Worm (Caenorhabditis elegans) whole organism, midembryonic: ENCODE results near the gene mms-19.

Experiments used
- T22C8.4 ChIP-seq: fragments of 200-800 bp; sonication (Bioruptor generic); IDR thresholded peaks from 2 replicates; pipeline ENCODE4 v1.3.6; 2022; ENCODE audit warnings: missing genetic modification characterization, missing compliant biosample characterization
- flt-1 ChIP-seq: fragments of 200-800 bp; sonication (Bioruptor generic); IDR thresholded peaks from 2 replicates; pipeline ENCODE4 v1.3.6; 2022; ENCODE audit warnings: missing genetic modification characterization, missing compliant biosample characterization
- ref-1 ChIP-seq: fragments of 200-800 bp; sonication (Bioruptor generic); conservative IDR thresholded peaks from 2 replicates; pipeline ENCODE4 v1.3.6; 2022; ENCODE audit warnings: missing genetic modification reagents, missing genetic modification characterization, missing compliant biosample characterization
- ztf-29 ChIP-seq: fragments of 200-800 bp; sonication (Bioruptor generic); IDR thresholded peaks from 2 replicates; pipeline ENCODE4 v1.3.6; 2022; ENCODE audit warnings: missing genetic modification reagents, missing genetic modification characterization, missing compliant biosample characterization

DNA sequence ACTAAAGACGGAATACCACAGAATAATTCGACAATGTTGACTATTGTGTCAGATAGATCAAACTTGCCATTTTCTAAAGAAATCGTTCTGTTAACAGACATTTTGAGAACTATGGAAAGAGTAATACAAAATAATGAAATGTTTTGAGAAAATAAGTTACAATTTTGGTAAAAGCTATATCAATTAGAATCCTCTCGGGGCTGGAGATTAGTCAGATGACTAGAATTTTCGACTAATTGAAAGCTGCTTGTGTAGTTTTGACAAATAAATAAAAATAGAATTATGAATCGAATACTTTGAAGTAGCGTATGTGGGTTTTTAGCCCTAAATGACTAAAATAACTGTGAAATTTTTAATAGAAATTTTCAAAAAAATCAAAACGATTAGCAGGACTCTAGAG is 29.3 kb upstream of the mms-19 start, which contains the start of gene srg-65:
- TF ChIP-seq T22C8.4 (no peak), ref-1 (GFP tag; lab: Robert Waterston, UW) (no peak), flt-1 (GFP tag; lab: Robert Waterston, UW) (no peak), ztf-29 (GFP tag; lab: Robert Waterston, UW) (no peak)
